Fruit fly (Drosophila melanogaster): ENCODE measurements around the gene CG3223.
"Not testable (repeated sequence)": the region's sequence is repeated elsewhere in the genome, so short reads cannot be mapped to it uniquely, and the experiment has no call there.

CG3223 gene

DNA sequence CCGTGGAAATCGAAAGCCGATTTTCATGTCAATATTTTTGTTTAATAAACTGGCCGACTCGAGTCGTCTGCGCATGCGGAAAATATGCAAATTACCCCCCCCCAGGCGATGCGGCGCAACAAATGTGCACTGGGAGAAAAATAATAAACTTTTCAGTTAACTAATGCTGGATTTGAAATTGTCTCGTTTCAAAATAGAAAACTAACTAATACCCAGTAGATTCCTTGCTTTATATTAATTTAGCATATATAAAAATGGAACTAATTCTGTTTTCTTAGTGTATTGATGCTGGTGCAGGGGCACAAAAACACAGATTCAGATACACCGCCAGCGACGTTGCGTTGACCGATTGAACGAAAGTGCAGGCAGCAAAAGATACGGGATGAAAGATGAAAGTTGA, 28.7 kb downstream of the CG3223 start:
- TF ChIP-seq h (optimal IDR thresholded peaks at IDR 0.05) (no peak), ttk (optimal IDR thresholded peaks at IDR 0.05) (no peak), psq (optimal IDR thresholded peaks at IDR 0.05) (no peak)

DNA sequence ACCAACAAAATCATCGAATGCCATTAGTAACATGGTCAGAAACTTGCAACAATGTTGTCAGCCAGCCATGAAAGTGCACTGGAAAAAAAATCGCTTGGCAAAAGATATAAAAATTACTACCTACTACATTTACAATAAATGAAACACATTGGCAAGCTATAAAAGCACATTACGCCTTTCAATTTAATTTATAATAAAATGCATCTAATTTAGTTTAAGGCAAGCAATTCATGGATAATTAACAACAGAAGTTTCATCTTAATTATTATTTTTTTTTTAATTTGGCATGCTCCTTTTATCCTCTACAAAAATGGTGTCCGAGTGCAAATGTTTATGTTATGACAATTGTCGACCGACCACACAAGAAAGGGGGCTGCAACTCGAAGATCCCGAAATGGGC, 29.7 kb downstream of the CG3223 start:
- TF ChIP-seq insv (optimal IDR thresholded peaks at IDR 0.05) (no peak), Sin3A (optimal IDR thresholded peaks at IDR 0.05) (no peak), psq (optimal IDR thresholded peaks at IDR 0.05) (no peak), Myc (optimal IDR thresholded peaks at IDR 0.05) (no peak), h (optimal IDR thresholded peaks at IDR 0.05) (no peak)

DNA sequence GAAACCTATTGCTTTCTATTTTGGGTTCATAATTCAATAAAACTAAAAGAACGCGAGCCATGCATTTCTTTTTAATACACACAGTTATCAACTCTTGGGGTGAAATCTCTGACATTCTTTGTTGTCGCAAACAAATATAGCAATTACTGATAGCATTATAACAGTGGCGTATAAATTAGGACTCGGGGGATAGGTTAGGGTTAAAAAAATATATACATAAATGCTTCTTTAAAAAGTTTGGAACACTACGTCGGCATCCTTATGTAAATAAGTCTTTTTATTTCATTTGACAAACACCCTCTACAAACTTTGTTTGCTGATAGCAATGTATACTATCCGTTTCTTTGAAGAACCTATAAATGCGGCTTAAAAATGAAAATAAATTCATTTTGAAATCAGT, 31.6 kb downstream of the CG3223 start, which contains the start of gene CG43060:
CG43060 (plus strand) TSS at position 382 of the 400 bp plus-strand sequence.
- TF ChIP-seq ttk (optimal IDR thresholded peaks at IDR 0.05): no peak
- no peak for TF ChIP-seq Myc (optimal IDR thresholded peaks at IDR 0.05)
- no peak for TF ChIP-seq Sin3A (optimal IDR thresholded peaks at IDR 0.05)
- TF ChIP-seq insv (optimal IDR thresholded peaks at IDR 0.05): no peak
- TF ChIP-seq h (optimal IDR thresholded peaks at IDR 0.05): no peak
- no peak for TF ChIP-seq psq (optimal IDR thresholded peaks at IDR 0.05)

DNA sequence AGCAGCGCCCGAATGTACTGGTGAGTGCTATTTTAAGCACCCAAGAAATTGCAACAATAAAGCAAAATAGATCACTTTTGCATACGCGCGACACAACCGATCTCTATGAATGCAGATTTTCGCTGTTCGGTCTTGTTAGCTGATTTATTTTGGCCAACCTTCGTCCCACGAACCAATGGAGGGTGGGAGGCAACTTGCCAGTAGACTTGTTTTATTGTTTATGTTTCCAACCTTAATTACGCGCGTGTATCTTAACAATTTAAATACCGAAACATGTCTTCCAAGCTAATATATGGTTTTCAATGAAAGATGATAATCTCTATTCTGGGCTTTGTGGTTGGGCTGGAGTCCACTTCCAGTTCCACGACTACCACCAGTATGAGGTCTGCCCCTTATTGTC, 39.7 kb downstream of the CG3223 start, which contains the start of gene CG43618:
CG43618 (plus strand) TSS at position 301 of the 400 bp plus-strand sequence.
- not testable (repeated sequence) for TF ChIP-seq insv, h, Myc (optimal IDR thresholded peaks at IDR 0.05)

DNA sequence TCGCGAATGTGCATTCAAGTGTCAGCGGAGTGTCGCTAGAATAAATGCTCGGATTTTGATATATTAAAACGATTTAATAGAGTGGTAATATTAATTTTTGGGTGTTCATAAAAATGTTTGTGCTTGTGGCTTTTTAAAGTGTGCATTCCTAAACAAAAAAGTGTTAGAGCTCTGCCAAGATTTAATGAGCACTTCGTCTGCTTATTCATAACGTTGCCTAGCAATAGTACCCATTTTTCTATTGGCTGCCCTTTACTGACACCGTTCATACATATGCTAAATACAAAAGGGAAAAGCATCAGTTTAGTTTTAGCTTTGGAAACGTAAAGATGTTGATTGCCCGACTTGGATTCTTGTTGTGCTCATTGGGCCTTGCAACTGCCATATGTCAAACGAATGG, 40.2 kb downstream of the CG3223 start, which contains the start of gene CG43061:
CG43061 (plus strand) TSS at position 301 of the 400 bp plus-strand sequence.
- not testable (repeated sequence) for TF ChIP-seq Sin3A, h, psq (optimal IDR thresholded peaks at IDR 0.05)

DNA sequence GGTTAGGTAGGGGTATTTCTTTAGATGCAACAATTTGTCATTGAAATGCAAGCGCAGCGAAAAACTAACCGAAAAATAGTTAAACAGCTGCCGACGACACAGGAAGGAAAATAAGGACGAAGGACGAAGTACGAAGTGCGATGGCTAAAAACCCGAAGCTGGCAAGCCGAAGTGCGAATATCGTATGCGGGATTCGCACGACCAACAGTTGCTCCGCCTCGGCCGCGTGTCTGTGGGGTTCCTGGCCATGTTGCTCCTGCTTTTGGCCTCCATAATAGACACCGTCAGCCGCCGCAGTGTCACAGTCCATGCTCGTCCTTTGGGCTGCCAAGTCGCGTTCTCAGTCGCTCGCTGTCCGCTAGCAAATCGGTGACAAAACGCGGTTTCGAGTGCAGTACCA, 49.8 kb downstream of the CG3223 start, which contains the start of gene mAChR-B:
mAChR-B (plus strand) TSS at position 301 of the 400 bp plus-strand sequence.
- TF ChIP-seq Sin3A (optimal IDR thresholded peaks at IDR 0.05) (no peak), psq (optimal IDR thresholded peaks at IDR 0.05) (no peak), insv (optimal IDR thresholded peaks at IDR 0.05) (no peak), Myc (optimal IDR thresholded peaks at IDR 0.05) (no peak), ttk (optimal IDR thresholded peaks at IDR 0.05) (no peak), h (optimal IDR thresholded peaks at IDR 0.05) (no peak)

All from Kc167 (cell line).